Worm (Caenorhabditis elegans): ENCODE data around the gene oac-40.

ce11 chrV:9016479-9016878 lies at the start of gene oac-40:
- no peak for TF ChIP-seq mdl-1 (tag; optimal IDR thresholded peaks at IDR 0.05)
- TF ChIP-seq ztf-11 (tag; optimal IDR thresholded peaks at IDR 0.05): no peak
- TF ChIP-seq nhr-43 (tag; optimal IDR thresholded peaks at IDR 0.05; ENCODE audit: poor library complexity, severe bottlenecking): no peak
- TF ChIP-seq R02D3.7 (tag; optimal IDR thresholded peaks at IDR 0.05): no peak
- no peak for TF ChIP-seq pha-4 (tag; optimal IDR thresholded peaks at IDR 0.05)
- no peak for TF ChIP-seq eor-1 (tag; optimal IDR thresholded peaks at IDR 0.05)
- no peak for TF ChIP-seq nhr-237 (tag; optimal IDR thresholded peaks at IDR 0.05)
- TF ChIP-seq tbx-2 (tag; optimal IDR thresholded peaks at IDR 0.05): no peak
